Fruit fly (Drosophila melanogaster) S2 (cell line): ENCODE data around the gene Esyt2.

ENCODE experiments used
- CG8478 ChIP-seq: fragments of >200 bp; optimal IDR thresholded peaks from 2 replicates; lab custom pipeline; 2018
- CTCF ChIP-seq, 2 experiments: fragments of >200 bp; optimal IDR thresholded peaks; 2 replicates each; lab custom pipeline; 2018

- TF ChIP-seq CG8478 (lab: Kevin White, UChicago) (no peak), CTCF (optimal IDR thresholded peaks at IDR 0.05; lab: Kevin White, UChicago) (no peak)
Observed at dm6 chr3R:24603399-24604131, 59.0 kb downstream of the Esyt2 start.
